Fruit fly (Drosophila melanogaster) whole organism, adult: ENCODE measurements around the gene SkpE.

Source experiments
- CG11617 ChIP-seq: fragments of 200-800 bp; sonication (Bioruptor generic); optimal IDR thresholded peaks from 2 replicates; lab custom pipeline; 2017; ENCODE audit warnings: mild to moderate bottlenecking, missing biosample characterization, missing genetic modification reagents, missing genetic modification characterization
- CG12768 ChIP-seq: fragments of 200-800 bp; sonication (Bioruptor generic); optimal IDR thresholded peaks from 2 replicates; lab custom pipeline; 2017; ENCODE audit warnings: missing biosample characterization, missing genetic modification characterization, mild to moderate bottlenecking, moderate library complexity, missing genetic modification reagents
- CG14711 ChIP-seq: fragments of 200-800 bp; sonication (Bioruptor generic); optimal IDR thresholded peaks from 2 replicates; lab custom pipeline; 2018; ENCODE audit warnings: missing biosample characterization, mild to moderate bottlenecking, missing genetic modification characterization, moderate library complexity
- CG1620 ChIP-seq: fragments of 200-800 bp; sonication (Bioruptor generic); optimal IDR thresholded peaks from 2 replicates; lab custom pipeline; 2016; ENCODE audit warnings: missing biosample characterization, missing genetic modification characterization
- CG5204 ChIP-seq: fragments of 200-800 bp; sonication (Bioruptor generic); optimal IDR thresholded peaks from 2 replicates; lab custom pipeline; 2016; ENCODE audit warnings: missing biosample characterization, missing genetic modification characterization
- CG7101 ChIP-seq: fragments of 200-800 bp; sonication (Bioruptor generic); optimal IDR thresholded peaks from 2 replicates; lab custom pipeline; 2018; ENCODE audit warnings: missing biosample characterization, mild to moderate bottlenecking, missing genetic modification characterization, moderate library complexity
- Clk ChIP-seq: fragments of 200-800 bp; sonication (Bioruptor generic); optimal IDR thresholded peaks from 2 replicates; lab custom pipeline; 2017; ENCODE audit warnings: missing biosample characterization, missing genetic modification characterization
- Crg-1 ChIP-seq: fragments of 200-800 bp; sonication (Bioruptor generic); optimal IDR thresholded peaks from 2 replicates; lab custom pipeline; 2016; ENCODE audit warnings: missing biosample characterization, missing genetic modification characterization
- Hr96 ChIP-seq: fragments of 200-800 bp; sonication (Bioruptor generic); optimal IDR thresholded peaks from 2 replicates; lab custom pipeline; 2016; ENCODE audit warnings: missing biosample characterization, missing genetic modification characterization
- Mnt ChIP-seq: fragments of 200-800 bp; sonication (Bioruptor generic); optimal IDR thresholded peaks from 2 replicates; lab custom pipeline; 2016; ENCODE audit warnings: missing biosample characterization, mild to moderate bottlenecking, missing genetic modification characterization
- bab1 ChIP-seq: fragments of 200-800 bp; sonication (Bioruptor generic); optimal IDR thresholded peaks from 3 replicates; lab custom pipeline; 2019; ENCODE audit warnings: missing biosample characterization, mild to moderate bottlenecking, missing genetic modification characterization, moderate library complexity
- cic ChIP-seq: fragments of 200-800 bp; sonication (Bioruptor generic); optimal IDR thresholded peaks from 2 replicates; lab custom pipeline; 2017; ENCODE audit warnings: missing biosample characterization, mild to moderate bottlenecking, missing genetic modification characterization, moderate library complexity
- cnc ChIP-seq, 2 experiments: fragments of >200 bp; optimal IDR thresholded peaks; 2 replicates each; lab custom pipeline; 2017
- kay ChIP-seq: fragments of 200-800 bp; sonication (Bioruptor generic); peaks from one replicate; lab custom pipeline; 2016; ENCODE audit warnings: missing biosample characterization, missing genetic modification characterization, borderline replicate concordance
- ovo ChIP-seq: fragments of 200-800 bp; sonication (Bioruptor generic); optimal IDR thresholded peaks from 2 replicates; lab custom pipeline; 2016; ENCODE audit warnings: missing biosample characterization, missing genetic modification characterization
- pad ChIP-seq: fragments of 200-800 bp; sonication (Bioruptor generic); optimal IDR thresholded peaks from 3 replicates; lab custom pipeline; 2017; ENCODE audit warnings: missing biosample characterization, missing genetic modification characterization, mild to moderate bottlenecking, moderate library complexity, missing genetic modification reagents
- tj ChIP-seq: fragments of 200-800 bp; sonication (Bioruptor generic); optimal IDR thresholded peaks from 3 replicates; lab custom pipeline; 2017; ENCODE audit warnings: missing biosample characterization, mild to moderate bottlenecking, missing genetic modification characterization, moderate library complexity
- toe ChIP-seq: fragments of 200-800 bp; sonication (Bioruptor generic); optimal IDR thresholded peaks from 2 replicates; lab custom pipeline; 2016; ENCODE audit warnings: missing biosample characterization, missing genetic modification characterization

SkpE gene

DNA sequence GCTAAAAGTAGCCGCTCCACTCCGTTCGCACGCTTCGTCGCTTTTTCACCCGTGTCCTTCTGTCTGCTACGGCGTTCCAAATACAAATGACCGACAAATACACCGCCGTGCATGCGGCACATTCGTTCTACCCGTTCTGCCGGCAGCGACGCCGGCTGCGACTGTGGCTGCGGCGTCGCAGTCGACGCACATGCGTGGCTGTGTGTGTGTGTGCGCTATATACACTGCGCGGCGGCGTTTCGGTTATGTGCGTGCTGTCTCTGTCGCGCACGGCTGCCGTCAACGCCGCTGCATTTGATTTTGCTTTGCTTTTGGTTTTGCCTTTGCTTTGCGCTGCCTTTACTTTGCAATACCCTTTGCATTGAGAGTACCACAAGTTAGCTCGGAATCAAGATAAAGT lies 40.4 kb downstream of the SkpE start, which contains the start of gene zld:
TSS of gene zld (minus strand) at position 92 of the 400 bp plus-strand sequence.
- TF ChIP-seq CG12768: no peak
- no peak for TF ChIP-seq kay
- no peak for TF ChIP-seq Mnt (GFP tag; lab: Kevin White, UChicago)
- no peak for TF ChIP-seq tj (GFP tag; lab: Kevin White, UChicago)

DNA sequence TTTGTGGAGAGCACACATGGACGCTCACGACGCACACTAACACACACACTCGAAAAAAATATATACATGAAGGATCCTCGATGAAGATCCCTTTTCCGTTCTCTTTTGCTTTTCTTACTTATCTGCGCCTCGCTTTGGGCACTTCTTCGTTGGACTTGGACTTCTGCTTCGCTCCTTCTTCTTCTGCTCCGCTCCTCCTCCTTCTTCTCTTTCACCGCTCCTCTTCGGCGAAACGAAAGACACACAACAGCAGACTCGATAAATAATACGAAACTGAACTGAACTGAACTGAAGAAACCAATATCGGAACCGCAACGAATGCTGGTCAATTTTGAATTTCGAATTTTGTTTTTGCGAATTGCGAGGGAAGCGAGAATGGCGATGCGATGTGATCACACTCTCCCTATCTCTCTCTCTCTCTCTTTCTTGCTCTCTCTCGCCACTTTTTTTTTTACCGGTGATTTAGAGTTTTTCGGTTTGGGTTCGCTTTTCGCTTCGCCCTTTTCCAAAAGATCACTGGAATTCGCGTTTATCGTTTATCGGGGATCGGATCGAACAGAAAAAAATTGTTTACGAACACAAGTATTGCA lies 41.0 kb downstream of the SkpE start:
- TF ChIP-seq pad (GFP tag; lab: Kevin White, UChicago) (peak; percentile 23), CG7101 (tag; lab: Kevin White, UChicago) (no peak), Hr96 (no peak), cic (no peak), cnc (optimal IDR thresholded peaks at IDR 0.05; lab: Kevin White, UChicago) (no peak), CG5204 (GFP tag; lab: Kevin White, UChicago) (no peak), toe (GFP tag; lab: Kevin White, UChicago) (no peak), CG12768 (no peak)

DNA sequence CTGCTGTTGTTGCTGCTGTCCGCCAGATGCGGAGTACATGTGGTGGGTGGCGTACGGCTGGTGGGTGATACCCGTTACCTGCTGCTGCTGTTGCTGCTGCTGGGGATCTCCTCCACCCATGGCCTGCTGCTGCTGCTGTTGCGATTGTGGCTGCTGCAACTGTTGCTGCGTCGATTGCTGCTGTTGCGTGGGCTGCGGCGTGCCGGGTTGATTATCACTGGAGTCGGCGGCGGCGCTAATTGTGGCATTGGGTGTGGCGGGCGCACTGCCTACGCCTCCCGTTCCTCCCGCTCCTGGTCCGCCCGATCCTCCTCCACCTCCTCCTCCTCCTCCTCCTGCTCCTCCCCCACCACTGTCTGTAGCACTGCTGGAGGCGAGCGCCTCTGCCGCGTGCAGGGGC lies 42.0 kb downstream of the SkpE start:
- TF ChIP-seq kay (no peak), bab1 (GFP tag; lab: Kevin White, UChicago) (no peak), CG7101 (tag; lab: Kevin White, UChicago) (no peak), CG11617 (GFP tag; lab: Kevin White, UChicago) (no peak), toe (GFP tag; lab: Kevin White, UChicago) (no peak), cic (no peak), ovo (GFP tag; lab: Kevin White, UChicago) (no peak), tj (GFP tag; lab: Kevin White, UChicago) (no peak), CG1620 (GFP tag; lab: Kevin White, UChicago) (no peak), Hr96 (no peak), Clk (GFP tag; lab: Kevin White, UChicago) (no peak), CG12768 (no peak), Crg-1 (GFP tag; lab: Kevin White, UChicago) (no peak)

DNA sequence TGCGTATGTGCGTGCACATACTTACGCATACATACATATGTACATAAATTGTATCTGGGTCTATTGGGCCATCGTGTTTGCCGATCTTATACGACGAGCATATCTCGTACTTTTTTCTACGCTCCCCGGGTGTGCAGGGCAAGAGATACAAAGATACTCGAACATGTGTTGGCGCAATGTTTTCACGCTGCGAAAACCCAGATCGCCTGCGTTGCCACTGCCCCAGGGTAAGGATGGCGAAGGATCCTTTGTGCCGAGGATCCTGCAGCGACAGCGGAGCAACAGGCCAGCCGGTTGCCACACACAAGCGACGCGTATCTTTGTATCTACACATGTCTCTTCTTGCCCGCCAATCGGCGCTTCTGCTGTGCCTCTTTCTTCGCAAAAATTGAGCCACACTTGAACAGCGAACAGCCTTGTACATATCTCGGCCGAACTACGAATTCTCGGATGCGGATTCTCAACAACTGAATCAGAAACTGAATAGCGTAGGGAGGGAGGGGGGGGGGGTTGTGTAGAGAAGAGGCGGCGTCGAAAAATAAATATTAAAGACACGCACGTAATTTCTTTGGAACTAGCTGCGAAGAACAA lies 48.7 kb downstream of the SkpE start:
- TF ChIP-seq ovo (GFP tag; lab: Kevin White, UChicago) (no peak), Mnt (GFP tag; lab: Kevin White, UChicago) (no peak), Crg-1 (GFP tag; lab: Kevin White, UChicago) (no peak), Clk (GFP tag; lab: Kevin White, UChicago) (no peak), bab1 (GFP tag; lab: Kevin White, UChicago) (no peak), CG1620 (GFP tag; lab: Kevin White, UChicago) (no peak), CG14711 (tag; lab: Kevin White, UChicago) (no peak), CG11617 (GFP tag; lab: Kevin White, UChicago) (no peak), CG7101 (tag; lab: Kevin White, UChicago) (no peak), tj (GFP tag; lab: Kevin White, UChicago) (no peak), kay (no peak), toe (GFP tag; lab: Kevin White, UChicago) (no peak), pad (GFP tag; lab: Kevin White, UChicago) (no peak), cnc (optimal IDR thresholded peaks at IDR 0.05; lab: Kevin White, UChicago) (no peak)

DNA sequence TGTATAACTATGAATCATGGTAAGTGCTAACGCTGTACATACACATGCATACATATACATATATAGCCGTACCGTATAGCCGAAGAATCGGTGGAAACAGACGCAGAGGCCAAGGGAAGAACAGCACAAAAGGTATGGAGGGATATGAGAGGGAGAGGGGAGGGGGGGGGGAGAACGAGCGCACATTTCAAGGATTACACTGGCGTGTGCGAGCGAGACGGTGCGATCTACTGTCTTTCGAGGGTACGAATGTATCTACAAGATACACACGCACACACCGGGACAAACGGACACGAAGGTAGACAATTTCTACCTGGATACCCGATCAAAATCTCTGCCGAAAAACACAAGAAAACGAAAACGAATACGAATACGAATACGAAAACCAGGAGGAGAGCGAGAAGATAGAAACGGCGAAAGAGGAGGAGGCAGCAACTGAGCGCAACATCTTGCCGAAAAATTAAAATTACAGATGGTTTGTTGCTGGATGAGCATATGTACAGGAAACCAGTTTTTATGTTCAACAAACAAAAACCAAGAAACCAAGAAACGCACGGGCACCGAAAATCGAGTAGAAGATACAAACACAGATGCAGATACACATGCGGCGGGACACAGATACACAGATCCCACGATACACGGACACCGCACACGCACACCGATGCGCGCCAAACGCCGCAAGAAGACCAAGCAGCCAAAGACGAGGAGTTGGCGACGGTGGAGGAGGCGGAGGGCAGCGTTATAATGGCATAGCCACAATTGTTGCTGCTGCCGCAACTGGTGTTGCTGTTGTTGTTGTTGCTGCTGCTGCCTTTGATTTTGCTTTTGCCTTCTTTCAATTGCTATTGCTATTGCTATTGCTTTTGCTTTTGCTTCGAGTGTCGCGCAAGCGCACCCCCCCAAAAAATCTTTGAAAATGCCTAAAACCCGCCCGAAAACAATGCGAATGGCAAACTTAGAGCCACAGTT lies 49.9 kb downstream of the SkpE start:
- TF ChIP-seq Mnt (GFP tag; lab: Kevin White, UChicago) (no peak), CG11617 (GFP tag; lab: Kevin White, UChicago) (no peak), cnc (optimal IDR thresholded peaks at IDR 0.05; lab: Kevin White, UChicago) (no peak), Clk (GFP tag; lab: Kevin White, UChicago) (no peak), CG14711 (tag; lab: Kevin White, UChicago) (no peak), pad (GFP tag; lab: Kevin White, UChicago) (no peak), CG12768 (no peak), kay (no peak), CG1620 (GFP tag; lab: Kevin White, UChicago) (no peak), cic (no peak)
